Worm (Caenorhabditis elegans): ENCODE measurements around the gene hda-2.

Gene hda-2

ce11 chrII:8039416-8039815 is 17.1 kb upstream of the hda-2 start, which contains the start of the genes ubh-4 and algn-6:
TSS of gene ubh-4 (minus strand) at chrII:8039597.
TSS of gene algn-6 (plus strand) at chrII:8039802.
- TF ChIP-seq snpc-4 (GFP tag; optimal IDR thresholded peaks at IDR 0.05) = no peak
- TF ChIP-seq snpc-4 (tag; optimal IDR thresholded peaks at IDR 0.05) = peak; percentile 24 to 40 (median 29)
- TF ChIP-seq dpl-1 (GFP tag; optimal IDR thresholded peaks at IDR 0.05) = peak; percentile 21
- no peak for TF ChIP-seq Y53G8AR.9 (GFP tag; conservative IDR thresholded peaks at IDR 0.05)
- TF ChIP-seq nhr-120 (GFP tag; IDR thresholded peaks at IDR 0.05) = no peak
- TF ChIP-seq lin-35 (GFP tag; optimal IDR thresholded peaks at IDR 0.05) = no peak
- TF ChIP-seq akir-1 (GFP tag; optimal IDR thresholded peaks at IDR 0.05) = no peak
- no peak for TF ChIP-seq dpff-1 (tag; optimal IDR thresholded peaks at IDR 0.05)
- TF ChIP-seq madf-6 (GFP tag; IDR thresholded peaks at IDR 0.05) = peak; percentile 61
- TF ChIP-seq unc-62 (GFP tag; optimal IDR thresholded peaks at IDR 0.05) = no peak
- TF ChIP-seq lin-54 (GFP tag; optimal IDR thresholded peaks at IDR 0.05) = peak; percentile 72
- no peak for TF ChIP-seq B0019.2 (GFP tag; conservative IDR thresholded peaks at IDR 0.05)
- no peak for TF ChIP-seq hmg-20 (GFP tag; IDR thresholded peaks at IDR 0.05)
- no peak for TF ChIP-seq ama-1 (optimal IDR thresholded peaks at IDR 0.05)
- TF ChIP-seq ama-1 (GFP tag; optimal IDR thresholded peaks at IDR 0.05) = no peak
- peak; percentile 21; the same call in 1 of the 2 replicates for TF ChIP-seq egrh-3 (GFP tag; IDR thresholded peaks at IDR 0.05)
- 0 out of 2 replicates have a peak, but pooled peaks have one; percentile 29 for TF ChIP-seq ztf-25 (GFP tag; IDR thresholded peaks at IDR 0.05)
- peak; percentile 78 for TF ChIP-seq attf-3 (GFP tag; conservative IDR thresholded peaks at IDR 0.05)
- TF ChIP-seq sptf-2 (GFP tag; optimal IDR thresholded peaks at IDR 0.05) = no peak
- TF ChIP-seq egl-44 (GFP tag; IDR thresholded peaks at IDR 0.05) = 0 out of 2 replicates have a peak, but pooled peaks have one; percentile 13
- TF ChIP-seq C06A6.2 (GFP tag; conservative IDR thresholded peaks at IDR 0.05) = no peak
- TF ChIP-seq F22D6.2 (tag; optimal IDR thresholded peaks at IDR 0.05) = no peak
- TF ChIP-seq bed-2 (GFP tag; IDR thresholded peaks at IDR 0.05) = no peak
- TF ChIP-seq ztf-3 (GFP tag; optimal IDR thresholded peaks at IDR 0.05) = no peak
- TF ChIP-seq unc-130 (GFP tag; optimal IDR thresholded peaks at IDR 0.05) = peak; percentile 89
- TF ChIP-seq mes-4 (tag; optimal IDR thresholded peaks at IDR 0.05) = no peak
- TF ChIP-seq K12H6.12 (tag; optimal IDR thresholded peaks at IDR 0.05) = peak; percentile 43
- no peak for TF ChIP-seq nfya-2 (GFP tag; IDR thresholded peaks at IDR 0.05)
- no peak for TF ChIP-seq F39B2.1 (GFP tag; IDR thresholded peaks at IDR 0.05)
- no peak for TF ChIP-seq ceh-40 (GFP tag; IDR thresholded peaks at IDR 0.05)
- peak; percentile 60; the same call in 1 of the 2 replicates for TF ChIP-seq pbrm-1 (GFP tag; IDR thresholded peaks at IDR 0.05)
- 0 out of 2 replicates have a peak, but pooled peaks have one; percentile 22 for TF ChIP-seq Y67H2A.10 (GFP tag; conservative IDR thresholded peaks at IDR 0.05)
- TF ChIP-seq let-526 (GFP tag; IDR thresholded peaks at IDR 0.05) = no peak
- TF ChIP-seq T26A5.8 (tag; optimal IDR thresholded peaks at IDR 0.05) = no peak
- peak; percentile 44 for TF ChIP-seq tbp1 (GFP tag; optimal IDR thresholded peaks at IDR 0.05)
- TF ChIP-seq mcd-1 (GFP tag; IDR thresholded peaks at IDR 0.05) = peak; percentile 89
- TF ChIP-seq hmg-1.2 (GFP tag; IDR thresholded peaks at IDR 0.05) = peak; percentile 67; the same call in 1 of the 2 replicates
- no peak for TF ChIP-seq F10E7.11 (tag; optimal IDR thresholded peaks at IDR 0.05)
- TF ChIP-seq madf-8 (GFP tag; conservative IDR thresholded peaks at IDR 0.05) = peak; percentile 32; the same call in 1 of the 2 replicates
- TF ChIP-seq Y95B8A.8 (GFP tag; IDR thresholded peaks at IDR 0.05) = no peak
- TF ChIP-seq F55B11.4 (tag; optimal IDR thresholded peaks at IDR 0.05; ENCODE audit: borderline replicate concordance, insufficient read depth) = no peak
- no peak for TF ChIP-seq B0261.1 (tag; optimal IDR thresholded peaks at IDR 0.05)
- TF ChIP-seq nfya-1 (tag; optimal IDR thresholded peaks at IDR 0.05; ENCODE audit: borderline replicate concordance, insufficient read depth) = no peak
- no peak for TF ChIP-seq fkh-3 (tag; optimal IDR thresholded peaks at IDR 0.05)
- no peak for TF ChIP-seq ztf-6 (GFP tag; IDR thresholded peaks at IDR 0.05)
- no peak for TF ChIP-seq hlh-26 (GFP tag; conservative IDR thresholded peaks at IDR 0.05)
- TF ChIP-seq cebp-1 (GFP tag; IDR thresholded peaks at IDR 0.05) = no peak
- peak; percentile 32 for TF ChIP-seq cebp-1 (tag; optimal IDR thresholded peaks at IDR 0.05)
- TF ChIP-seq Y79H2A.3 (GFP tag; conservative IDR thresholded peaks at IDR 0.05) = 0 out of 2 replicates have a peak, but pooled peaks have one; percentile 24
- TF ChIP-seq aptf-3 (GFP tag; IDR thresholded peaks at IDR 0.05) = no peak

Data from whole organism, young adult.